Fruit fly (Drosophila melanogaster) whole organism, adult: ENCODE measurements around the gene kuk.

Experiments
- CG11617 ChIP-seq: fragments of 200-800 bp; sonication (Bioruptor generic); optimal IDR thresholded peaks from 2 replicates; lab custom pipeline; 2017; ENCODE audit warnings: mild to moderate bottlenecking, missing biosample characterization, missing genetic modification reagents, missing genetic modification characterization
- CG12768 ChIP-seq: fragments of 200-800 bp; sonication (Bioruptor generic); optimal IDR thresholded peaks from 2 replicates; lab custom pipeline; 2017; ENCODE audit warnings: missing biosample characterization, missing genetic modification characterization, mild to moderate bottlenecking, moderate library complexity, missing genetic modification reagents
- CG14711 ChIP-seq: fragments of 200-800 bp; sonication (Bioruptor generic); optimal IDR thresholded peaks from 2 replicates; lab custom pipeline; 2018; ENCODE audit warnings: missing biosample characterization, mild to moderate bottlenecking, missing genetic modification characterization, moderate library complexity
- CG1620 ChIP-seq: fragments of 200-800 bp; sonication (Bioruptor generic); optimal IDR thresholded peaks from 2 replicates; lab custom pipeline; 2016; ENCODE audit warnings: missing biosample characterization, missing genetic modification characterization
- CG33017 ChIP-seq: fragments of 200-800 bp; sonication (Bioruptor generic); optimal IDR thresholded peaks from 2 replicates; lab custom pipeline; 2018; ENCODE audit warnings: missing biosample characterization, mild to moderate bottlenecking, missing genetic modification characterization, moderate library complexity
- CG5204 ChIP-seq: fragments of 200-800 bp; sonication (Bioruptor generic); optimal IDR thresholded peaks from 2 replicates; lab custom pipeline; 2016; ENCODE audit warnings: missing biosample characterization, missing genetic modification characterization
- CG7045 ChIP-seq: fragments of 200-800 bp; sonication (Bioruptor generic); optimal IDR thresholded peaks from 2 replicates; lab custom pipeline; 2017; ENCODE audit warnings: missing biosample characterization, mild to moderate bottlenecking, missing genetic modification characterization
- CG7101 ChIP-seq: fragments of 200-800 bp; sonication (Bioruptor generic); optimal IDR thresholded peaks from 2 replicates; lab custom pipeline; 2018; ENCODE audit warnings: missing biosample characterization, mild to moderate bottlenecking, missing genetic modification characterization, moderate library complexity
- Clk ChIP-seq: fragments of 200-800 bp; sonication (Bioruptor generic); optimal IDR thresholded peaks from 2 replicates; lab custom pipeline; 2017; ENCODE audit warnings: missing biosample characterization, missing genetic modification characterization
- Crg-1 ChIP-seq: fragments of 200-800 bp; sonication (Bioruptor generic); optimal IDR thresholded peaks from 2 replicates; lab custom pipeline; 2016; ENCODE audit warnings: missing biosample characterization, missing genetic modification characterization
- Hr96 ChIP-seq: fragments of 200-800 bp; sonication (Bioruptor generic); optimal IDR thresholded peaks from 2 replicates; lab custom pipeline; 2016; ENCODE audit warnings: missing biosample characterization, missing genetic modification characterization
- Mnt ChIP-seq: fragments of 200-800 bp; sonication (Bioruptor generic); optimal IDR thresholded peaks from 2 replicates; lab custom pipeline; 2016; ENCODE audit warnings: missing biosample characterization, mild to moderate bottlenecking, missing genetic modification characterization
- bab1 ChIP-seq: fragments of 200-800 bp; sonication (Bioruptor generic); optimal IDR thresholded peaks from 3 replicates; lab custom pipeline; 2019; ENCODE audit warnings: missing biosample characterization, mild to moderate bottlenecking, missing genetic modification characterization, moderate library complexity
- cic ChIP-seq: fragments of 200-800 bp; sonication (Bioruptor generic); optimal IDR thresholded peaks from 2 replicates; lab custom pipeline; 2017; ENCODE audit warnings: missing biosample characterization, mild to moderate bottlenecking, missing genetic modification characterization, moderate library complexity
- cnc ChIP-seq, 2 experiments: fragments of >200 bp; optimal IDR thresholded peaks; 2 replicates each; lab custom pipeline; 2017
- kay ChIP-seq: fragments of 200-800 bp; sonication (Bioruptor generic); peaks from one replicate; lab custom pipeline; 2016; ENCODE audit warnings: missing biosample characterization, missing genetic modification characterization, borderline replicate concordance
- ovo ChIP-seq: fragments of 200-800 bp; sonication (Bioruptor generic); optimal IDR thresholded peaks from 2 replicates; lab custom pipeline; 2016; ENCODE audit warnings: missing biosample characterization, missing genetic modification characterization
- pad ChIP-seq: fragments of 200-800 bp; sonication (Bioruptor generic); optimal IDR thresholded peaks from 3 replicates; lab custom pipeline; 2017; ENCODE audit warnings: missing biosample characterization, missing genetic modification characterization, mild to moderate bottlenecking, moderate library complexity, missing genetic modification reagents
- tj ChIP-seq: fragments of 200-800 bp; sonication (Bioruptor generic); optimal IDR thresholded peaks from 3 replicates; lab custom pipeline; 2017; ENCODE audit warnings: missing biosample characterization, mild to moderate bottlenecking, missing genetic modification characterization, moderate library complexity
- toe ChIP-seq: fragments of 200-800 bp; sonication (Bioruptor generic); optimal IDR thresholded peaks from 2 replicates; lab custom pipeline; 2016; ENCODE audit warnings: missing biosample characterization, missing genetic modification characterization

The kuk gene

DNA sequence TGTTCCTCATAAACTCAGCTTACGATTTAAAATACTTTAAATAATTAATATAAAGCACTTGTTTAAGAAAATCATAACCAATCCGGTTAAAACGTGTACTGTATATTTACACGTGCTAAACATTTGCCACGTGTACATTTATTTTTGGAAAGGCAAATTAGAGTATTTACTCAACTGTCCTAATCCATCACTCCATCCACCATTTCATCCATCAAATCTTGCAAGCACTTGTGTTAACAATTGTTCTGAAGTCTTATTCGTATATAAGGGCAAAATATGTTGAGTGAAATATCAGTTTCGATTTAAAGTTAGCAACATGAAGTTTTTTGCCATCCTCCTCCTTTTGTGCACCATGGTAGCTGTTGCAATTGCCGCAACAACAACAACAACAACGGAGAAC, 41.2 kb downstream of the kuk start, which contains the start of gene CG42779:
TSS of gene CG42779 (plus strand) at position 301 of the 400 bp plus-strand sequence.
- TF ChIP-seq CG33017 (tag; lab: Kevin White, UChicago), result no peak
- no peak for TF ChIP-seq cic (GFP tag; lab: Kevin White, UChicago)
- no peak for TF ChIP-seq ovo (GFP tag; lab: Kevin White, UChicago)
- no peak for TF ChIP-seq bab1 (GFP tag; lab: Kevin White, UChicago)
- TF ChIP-seq Clk (GFP tag; lab: Kevin White, UChicago), result no peak
- no peak for TF ChIP-seq kay
- no peak for TF ChIP-seq CG7101

DNA sequence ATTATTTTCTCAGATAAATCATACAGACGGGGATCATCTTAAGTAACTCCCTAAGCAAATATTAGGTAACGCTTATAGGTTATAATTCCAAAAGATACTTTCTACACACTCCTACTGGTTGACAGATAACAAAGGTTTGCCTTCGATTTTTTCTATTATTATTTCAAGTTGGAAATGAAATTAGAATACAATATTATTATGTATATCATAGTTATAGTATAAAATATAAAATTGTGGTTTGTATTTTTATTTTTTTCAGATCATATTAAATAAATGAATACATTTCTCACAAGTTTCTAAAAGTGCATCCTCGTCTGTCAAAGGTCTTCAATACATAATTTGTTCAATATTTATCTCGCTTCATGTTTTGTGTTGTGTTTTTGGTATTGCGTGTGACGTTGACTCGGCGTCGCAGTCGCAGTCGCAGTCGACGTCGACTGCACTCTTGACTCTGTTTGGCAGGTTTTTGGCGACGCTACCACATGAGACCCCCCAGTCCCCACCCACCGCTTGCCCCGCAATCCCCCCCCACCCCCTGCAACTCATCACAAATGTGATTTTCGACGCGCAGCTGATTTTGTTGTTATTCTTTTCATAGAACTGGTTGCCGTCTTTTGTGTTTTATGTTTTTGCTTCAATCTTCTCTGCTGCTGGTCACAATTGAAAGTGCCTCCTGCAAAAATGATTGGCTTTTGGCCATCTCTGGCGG, 42.9 kb downstream of the kuk start:
- TF ChIP-seq tj (GFP tag; lab: Kevin White, UChicago) (no peak), CG1620 (no peak), CG12768 (GFP tag; lab: Kevin White, UChicago) (no peak), pad (no peak), bab1 (GFP tag; lab: Kevin White, UChicago) (no peak)

DNA sequence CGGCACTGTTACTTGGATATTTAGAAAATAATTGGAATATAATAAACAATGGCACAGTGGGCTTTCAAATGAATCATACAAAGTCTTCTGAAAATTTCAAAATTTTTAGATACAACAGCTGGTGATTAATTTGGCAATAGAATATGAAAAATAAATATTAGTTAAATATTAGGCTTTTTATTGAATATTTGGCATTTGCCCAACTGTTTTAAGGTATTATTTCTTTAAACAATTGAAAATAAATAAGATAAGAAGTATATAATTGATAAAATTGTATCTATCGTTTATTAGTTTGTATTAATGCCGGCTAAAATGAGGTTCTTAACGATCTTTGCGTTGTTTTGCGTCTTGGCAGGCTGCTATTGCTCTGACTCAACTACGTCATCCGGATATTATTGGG, 44.1 kb downstream of the kuk start, which contains the start of gene CG45079:
TSS of gene CG45079 (plus strand) at position 301 of the 400 bp plus-strand sequence.
- no peak for TF ChIP-seq Mnt

DNA sequence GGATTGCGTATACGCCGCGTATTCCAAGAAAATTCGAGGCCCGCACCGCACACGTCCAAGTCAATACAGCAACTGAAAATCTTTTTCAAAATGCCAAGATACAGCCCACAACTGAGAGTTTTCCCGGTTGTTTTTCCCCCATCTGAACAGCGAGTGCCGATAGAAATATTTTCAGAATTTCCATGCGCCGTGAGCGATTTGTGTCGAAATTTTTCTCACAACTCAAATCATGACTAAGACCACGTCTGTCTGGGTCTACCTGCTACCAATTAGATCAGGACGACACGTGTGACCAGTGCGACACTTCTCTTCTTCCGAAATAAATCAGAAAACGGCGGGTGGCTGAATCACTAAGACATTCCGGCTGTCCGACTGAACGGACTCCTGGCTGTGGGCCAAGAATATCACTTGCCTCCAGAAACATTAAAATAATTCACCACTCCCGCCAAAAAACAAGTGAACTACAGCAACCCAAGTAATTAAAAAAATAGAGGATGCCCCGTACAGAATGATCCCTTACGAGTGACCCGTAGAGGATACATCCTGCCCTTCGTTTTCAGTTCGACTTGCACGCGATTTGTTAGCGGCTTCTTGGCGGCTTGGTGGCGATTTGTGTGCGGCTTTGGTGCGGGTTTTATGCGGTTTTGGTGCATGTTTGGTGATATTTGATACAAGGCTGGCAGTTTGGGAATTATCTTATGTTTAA, 45.4 kb downstream of the kuk start, which contains the start of gene cher:
TSS of gene cher (minus strand) at position 51 of the 706 bp plus-strand sequence.
- TF ChIP-seq Mnt (no peak), Crg-1 (GFP tag; lab: Kevin White, UChicago) (no peak), CG12768 (GFP tag; lab: Kevin White, UChicago) (no peak), cnc (optimal IDR thresholded peaks at IDR 0.05; lab: Kevin White, UChicago) (no peak), CG5204 (GFP tag; lab: Kevin White, UChicago) (no peak), CG33017 (tag; lab: Kevin White, UChicago) (no peak), CG1620 (no peak), CG7101 (no peak)

DNA sequence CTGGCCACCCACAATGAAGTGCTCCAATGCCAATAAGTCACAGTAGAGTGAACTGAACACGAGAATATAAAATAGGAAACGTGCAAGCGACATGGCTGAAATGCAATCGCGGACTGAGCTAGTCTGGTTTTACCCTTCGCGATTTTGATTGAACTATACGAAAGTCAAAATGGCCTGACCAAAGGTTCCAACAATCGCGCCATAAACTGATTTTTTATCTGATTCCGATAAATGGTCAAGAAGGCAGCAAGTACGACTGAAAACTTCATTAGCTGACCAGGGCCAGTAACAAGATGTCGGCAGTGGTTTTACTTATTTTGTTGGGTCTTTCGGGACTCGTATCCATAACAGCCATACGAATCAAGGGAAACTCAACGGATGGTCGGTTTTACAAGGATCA, 46.8 kb downstream of the kuk start, which contains the start of the genes CG17477 and CG31269:
TSS of gene CG17477 (minus strand) at position 101 of the 400 bp plus-strand sequence.
TSS of gene CG31269 (plus strand) at position 289 of the 400 bp plus-strand sequence.
- TF ChIP-seq ovo (GFP tag; lab: Kevin White, UChicago) (no peak), CG11617 (GFP tag; lab: Kevin White, UChicago) (no peak), CG12768 (GFP tag; lab: Kevin White, UChicago) (no peak), kay (no peak), pad (no peak)

DNA sequence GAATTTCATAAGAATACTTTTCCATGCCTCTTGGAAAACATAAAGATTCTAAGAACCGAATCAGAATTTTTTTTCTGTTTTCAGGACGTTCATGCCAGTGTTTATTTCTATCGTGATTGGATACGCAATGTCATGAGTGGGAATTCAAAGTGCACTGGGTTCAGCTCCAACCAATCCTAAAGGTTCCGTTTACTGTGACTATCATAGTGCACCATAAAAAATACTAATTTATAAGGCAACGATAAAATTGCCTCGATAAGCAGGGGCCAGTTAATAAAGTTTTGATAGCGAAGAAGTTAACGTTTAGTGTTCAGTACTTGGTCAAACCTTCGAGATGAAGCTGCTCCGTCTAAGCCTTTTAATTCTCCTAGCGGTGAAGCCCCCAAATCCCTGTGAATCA, 47.9 kb downstream of the kuk start, which contains the start of gene CG31265:
TSS of gene CG31265 (plus strand) at position 301 of the 400 bp plus-strand sequence.
- TF ChIP-seq CG12768 (GFP tag; lab: Kevin White, UChicago) (no peak), cic (GFP tag; lab: Kevin White, UChicago) (no peak), CG5204 (GFP tag; lab: Kevin White, UChicago) (no peak)

DNA sequence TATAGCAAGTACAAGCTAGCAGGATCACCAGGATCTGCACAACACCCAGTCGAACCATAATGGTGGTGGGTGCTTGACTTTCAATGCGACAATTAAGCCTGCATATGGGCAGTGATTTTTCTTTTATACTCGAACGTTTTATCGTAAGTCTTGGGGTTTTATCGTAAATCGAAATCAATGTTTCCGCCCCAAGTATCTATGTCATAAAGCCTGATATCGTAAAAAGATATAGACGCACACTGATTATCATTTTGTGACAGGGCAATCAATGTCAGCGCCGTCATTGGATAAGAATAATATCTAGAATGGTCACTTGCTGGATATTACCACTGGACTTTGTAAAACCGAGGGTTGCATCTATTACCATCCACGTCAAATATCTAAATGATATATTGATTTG, 50.3 kb downstream of the kuk start, which contains the start of gene CG17475:
TSS of gene CG17475 (minus strand) at position 101 of the 400 bp plus-strand sequence.
- no peak for TF ChIP-seq Hr96 (GFP tag; lab: Kevin White, UChicago)
- TF ChIP-seq pad, result no peak
- TF ChIP-seq cic (GFP tag; lab: Kevin White, UChicago), result no peak
- no peak for TF ChIP-seq ovo (GFP tag; lab: Kevin White, UChicago)
- TF ChIP-seq cnc (optimal IDR thresholded peaks at IDR 0.05; lab: Kevin White, UChicago), result no peak
- TF ChIP-seq Crg-1 (GFP tag; lab: Kevin White, UChicago), result no peak
- TF ChIP-seq Clk (GFP tag; lab: Kevin White, UChicago), result no peak
- no peak for TF ChIP-seq CG33017 (tag; lab: Kevin White, UChicago)
- TF ChIP-seq CG14711 (tag; lab: Kevin White, UChicago), result no peak
- TF ChIP-seq tj (GFP tag; lab: Kevin White, UChicago), result no peak
- no peak for TF ChIP-seq Mnt

DNA sequence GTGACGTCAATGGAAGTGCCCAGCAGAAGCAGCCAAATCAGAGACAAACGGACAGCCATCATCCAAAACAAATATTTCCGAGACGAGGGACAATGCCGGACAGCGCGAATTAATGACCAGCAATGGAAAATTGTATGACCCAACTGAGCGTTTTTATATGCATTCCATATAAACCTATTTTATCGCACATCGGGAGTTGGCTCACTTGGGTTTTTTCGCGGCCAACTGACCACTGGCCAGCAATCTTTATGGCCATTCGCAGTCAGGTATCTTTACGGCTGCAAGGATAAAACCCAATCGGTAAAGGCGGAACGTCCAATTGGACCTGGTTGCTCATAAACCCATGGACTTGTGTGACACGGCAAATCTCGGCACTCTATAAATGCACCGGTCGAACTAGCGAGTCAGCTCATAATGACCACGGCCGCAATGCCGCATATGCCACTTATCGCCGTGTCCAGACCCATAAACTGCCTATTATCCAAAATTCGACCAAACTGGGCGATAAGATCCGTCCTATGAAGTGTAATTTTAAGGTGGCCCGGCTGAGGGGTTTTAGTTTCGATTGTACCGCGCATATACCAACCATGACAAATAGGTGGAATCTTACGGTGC, 52.2 kb downstream of the kuk start, which contains the start of the genes CG4053 and CG31266:
TSS of gene CG4053 (minus strand) at position 101 of the 615 bp plus-strand sequence.
TSS of gene CG31266 (plus strand) at position 565 of the 615 bp plus-strand sequence.
- TF ChIP-seq Hr96 (GFP tag; lab: Kevin White, UChicago) (no peak), CG33017 (tag; lab: Kevin White, UChicago) (no peak), toe (GFP tag; lab: Kevin White, UChicago) (no peak), CG11617 (GFP tag; lab: Kevin White, UChicago) (no peak), pad (no peak), ovo (GFP tag; lab: Kevin White, UChicago) (no peak), CG14711 (tag; lab: Kevin White, UChicago) (no peak), CG1620 (no peak), tj (GFP tag; lab: Kevin White, UChicago) (no peak), CG7045 (GFP tag; lab: Kevin White, UChicago) (no peak), kay (no peak), CG12768 (GFP tag; lab: Kevin White, UChicago) (no peak), Clk (GFP tag; lab: Kevin White, UChicago) (no peak), bab1 (GFP tag; lab: Kevin White, UChicago) (no peak), CG5204 (GFP tag; lab: Kevin White, UChicago) (no peak)
